Worm (Caenorhabditis elegans) whole organism, L1 larva: ENCODE results near the gene ppgn-1.
A peak's percentile ranks its signal among the peaks of the same experiment; 100 is the strongest.

Experiments used
- C04F5.9 ChIP-seq: sonication (generic microtip); optimal IDR thresholded peaks from 2 replicates; lab custom pipeline; 2016; ENCODE audit warnings: missing genetic modification characterization, missing compliant biosample characterization
- C16A3.4 ChIP-seq: fragments of 150-350 bp; optimal IDR thresholded peaks from 2 replicates; lab custom pipeline; 2014; ENCODE audit warnings: missing biosample characterization, missing genetic modification characterization
- F16B12.6 ChIP-seq: fragments of 150-350 bp; optimal IDR thresholded peaks from 2 replicates; lab custom pipeline; 2014; ENCODE audit warnings: missing biosample characterization, missing genetic modification characterization
- alr-1 ChIP-seq: fragments of 200-800 bp; sonication (Bioruptor generic); optimal IDR thresholded peaks from 2 replicates; lab custom pipeline; 2018; ENCODE audit warnings: borderline replicate concordance, mild to moderate bottlenecking, missing genetic modification characterization, missing compliant biosample characterization
- ama-1 ChIP-seq: fragments of 150-350 bp; optimal IDR thresholded peaks from 2 replicates; lab custom pipeline; 2014
- blmp-1 ChIP-seq: fragments of 150-350 bp; optimal IDR thresholded peaks from 2 replicates; lab custom pipeline; 2014; ENCODE audit warnings: missing biosample characterization, missing genetic modification characterization
- ceh-82 ChIP-seq, 3 experiments: fragments of 150-350 bp in 1 of 3; sonication (generic microtip) in 2 of 3; optimal IDR thresholded peaks; 2 replicates each; lab custom pipeline; 2014 to 2017; ENCODE audit warnings: missing biosample characterization in 3 of 3, missing genetic modification characterization in 3 of 3
- ceh-88 ChIP-seq: fragments of 200-800 bp; sonication (Bioruptor generic); IDR thresholded peaks from 2 replicates; pipeline ENCODE4 v1.3.6; 2022; ENCODE audit warnings: missing genetic modification characterization, missing compliant biosample characterization
- ceh-90 ChIP-seq: sonication (generic microtip); optimal IDR thresholded peaks from 2 replicates; lab custom pipeline; 2016; ENCODE audit warnings: missing genetic modification characterization, missing compliant biosample characterization
- dsc-1 ChIP-seq: sonication (generic microtip); optimal IDR thresholded peaks from 2 replicates; lab custom pipeline; 2016; ENCODE audit warnings: mild to moderate bottlenecking, missing genetic modification characterization, missing compliant biosample characterization
- efl-1 ChIP-seq, 4 experiments: fragments of 150-350 bp; optimal IDR thresholded peaks in 3 of 4; peaks in 1 of 4; 1 replicate in 1 of 4; 2 replicates in 3 of 4; lab custom pipeline; 2014; ENCODE audit warnings: missing biosample characterization in 2 of 4, missing genetic modification characterization in 2 of 4, missing genetic modification reagents in 2 of 4
- efl-3 ChIP-seq: fragments of 200-800 bp; sonication (Bioruptor generic); optimal IDR thresholded peaks from 2 replicates; lab custom pipeline; 2018; ENCODE audit warnings: mild to moderate bottlenecking, missing genetic modification characterization, missing compliant biosample characterization
- egl-13 ChIP-seq: sonication (generic microtip); optimal IDR thresholded peaks from 2 replicates; lab custom pipeline; 2016; ENCODE audit warnings: missing genotype, missing genetic modification reagents, missing genetic modification characterization, missing compliant biosample characterization
- egl-27 ChIP-seq, 2 experiments: fragments of 150-350 bp in 1 of 2; sonication (generic microtip); optimal IDR thresholded peaks; 3 replicates each; lab custom pipeline; 2017 to 2018; ENCODE audit warnings: missing biosample characterization in 2 of 2, missing genetic modification characterization in 2 of 2, missing genetic modification reagents in 2 of 2
- elt-3 ChIP-seq, 6 experiments: fragments of 150-350 bp in 1 of 6; sonication (generic microtip); optimal IDR thresholded peaks; 2 replicates each; lab custom pipeline; 2017 to 2018; ENCODE audit warnings: missing biosample characterization in 6 of 6, missing genetic modification characterization in 6 of 6, inconsistent platforms in 1 of 6
- fkh-4 ChIP-seq: sonication (generic microtip); optimal IDR thresholded peaks from 2 replicates; lab custom pipeline; 2016; ENCODE audit warnings: missing compliant biosample characterization, missing genetic modification characterization, borderline replicate concordance
- fkh-8 ChIP-seq: sonication (generic microtip); optimal IDR thresholded peaks from 2 replicates; lab custom pipeline; 2016; ENCODE audit warnings: mild to moderate bottlenecking, missing genetic modification characterization, missing compliant biosample characterization
- fos-1 ChIP-seq: fragments of 150-350 bp; optimal IDR thresholded peaks from 2 replicates; lab custom pipeline; 2014; ENCODE audit warnings: missing biosample characterization, missing genetic modification characterization
- grh-1 ChIP-seq: fragments of 200-800 bp; sonication (Bioruptor generic); IDR thresholded peaks from 2 replicates; pipeline ENCODE4 v1.3.6; 2022; ENCODE audit warnings: missing genetic modification reagents, missing genetic modification characterization, missing compliant biosample characterization
- hlh-17 ChIP-seq: fragments of 200-800 bp; sonication (Bioruptor generic); optimal IDR thresholded peaks from 2 replicates; lab custom pipeline; 2018; ENCODE audit warnings: missing genetic modification characterization, mild to moderate bottlenecking, missing compliant biosample characterization, moderate library complexity, borderline replicate concordance
- hlh-4 ChIP-seq: sonication (generic microtip); optimal IDR thresholded peaks from 2 replicates; lab custom pipeline; 2016; ENCODE audit warnings: mild to moderate bottlenecking, missing genetic modification characterization, missing compliant biosample characterization
- hpl-2 ChIP-seq: fragments of 150-350 bp; optimal IDR thresholded peaks from 2 replicates; lab custom pipeline; 2014; ENCODE audit warnings: missing biosample characterization, missing genetic modification reagents, missing genetic modification characterization
- isw-1 ChIP-seq: fragments of 200-800 bp; sonication (Bioruptor generic); IDR thresholded peaks from 2 replicates; pipeline ENCODE4 v1.3.6; 2022; ENCODE audit warnings: missing genetic modification characterization, missing compliant biosample characterization
- jun-1 ChIP-seq: fragments of 150-350 bp; optimal IDR thresholded peaks from 2 replicates; lab custom pipeline; 2014; ENCODE audit warnings: missing biosample characterization, missing genetic modification reagents, missing genetic modification characterization
- lin-13 ChIP-seq: fragments of 150-350 bp; optimal IDR thresholded peaks from 2 replicates; lab custom pipeline; 2014; ENCODE audit warnings: missing biosample characterization, missing genetic modification reagents, missing genetic modification characterization
- lin-14 ChIP-seq: fragments of 200-800 bp; sonication (Bioruptor generic); optimal IDR thresholded peaks from 2 replicates; lab custom pipeline; 2018; ENCODE audit warnings: mild to moderate bottlenecking, missing genetic modification characterization, moderate library complexity, missing compliant biosample characterization
- lin-15B ChIP-seq: fragments of 150-350 bp; sonication (generic microtip); optimal IDR thresholded peaks from 3 replicates; lab custom pipeline; 2014; ENCODE audit warnings: missing biosample characterization, missing genetic modification characterization
- lin-39 ChIP-seq: fragments of 150-350 bp; optimal IDR thresholded peaks from 2 replicates; lab custom pipeline; 2014; ENCODE audit warnings: missing biosample characterization, missing genetic modification reagents, missing genetic modification characterization
- lir-3 ChIP-seq: sonication (generic microtip); optimal IDR thresholded peaks from 2 replicates; lab custom pipeline; 2016; ENCODE audit warnings: mild to moderate bottlenecking, missing genetic modification characterization, moderate library complexity, missing compliant biosample characterization; ENCODE audit not compliant: poor library complexity
- lsy-2 ChIP-seq, 2 experiments: fragments of 150-350 bp; optimal IDR thresholded peaks; 2 replicates each; lab custom pipeline; 2014; ENCODE audit warnings: missing biosample characterization in 2 of 2, missing genetic modification characterization in 2 of 2
- mdl-1 ChIP-seq, 2 experiments: fragments of 150-350 bp; optimal IDR thresholded peaks; 2 replicates each; lab custom pipeline; 2014 to 2017; ENCODE audit warnings: missing biosample characterization in 2 of 2, missing genetic modification characterization in 2 of 2, inconsistent platforms in 1 of 2
- mef-2 ChIP-seq: fragments of 150-350 bp; optimal IDR thresholded peaks from 2 replicates; lab custom pipeline; 2014; ENCODE audit warnings: missing biosample characterization, missing genetic modification characterization
- nhr-20 ChIP-seq: sonication (generic microtip); optimal IDR thresholded peaks from 2 replicates; lab custom pipeline; 2016; ENCODE audit warnings: mild to moderate bottlenecking, missing genetic modification characterization, missing compliant biosample characterization
- nhr-28 ChIP-seq: fragments of 150-350 bp; optimal IDR thresholded peaks from 2 replicates; lab custom pipeline; 2014; ENCODE audit warnings: missing biosample characterization, missing genetic modification characterization
- nhr-76 ChIP-seq: sonication (generic microtip); optimal IDR thresholded peaks from 2 replicates; lab custom pipeline; 2017; ENCODE audit warnings: missing biosample characterization, missing genetic modification characterization
- nhr-77 ChIP-seq: fragments of 150-350 bp; optimal IDR thresholded peaks from 2 replicates; lab custom pipeline; 2014; ENCODE audit warnings: missing biosample characterization, missing genetic modification characterization
- nhr-84 ChIP-seq: sonication (generic microtip); optimal IDR thresholded peaks from 2 replicates; lab custom pipeline; 2017; ENCODE audit warnings: missing biosample characterization, missing genetic modification characterization
- nhr-85 ChIP-seq: sonication (generic microtip); peaks from one replicate; lab custom pipeline; 2016; ENCODE audit warnings: missing genetic modification characterization, inconsistent platforms, missing compliant biosample characterization
- pag-3 ChIP-seq: sonication (generic microtip); optimal IDR thresholded peaks from 2 replicates; lab custom pipeline; 2017; ENCODE audit warnings: missing genetic modification characterization, mild to moderate bottlenecking, missing compliant biosample characterization, antibody characterized with exemption, borderline replicate concordance; ENCODE audit not compliant: insufficient read depth
- pax-3 ChIP-seq: fragments of 200-800 bp; sonication (Bioruptor generic); optimal IDR thresholded peaks from 2 replicates; lab custom pipeline; 2018; ENCODE audit warnings: mild to moderate bottlenecking, missing genetic modification characterization, moderate library complexity, missing compliant biosample characterization
- skn-1 ChIP-seq: fragments of 150-350 bp; optimal IDR thresholded peaks from 2 replicates; lab custom pipeline; 2014; ENCODE audit warnings: missing biosample characterization, missing genetic modification characterization
- snpc-4 ChIP-seq: fragments of 150-350 bp; optimal IDR thresholded peaks from 2 replicates; lab custom pipeline; 2014; ENCODE audit warnings: missing biosample characterization, missing genetic modification characterization
- snu-23 ChIP-seq: sonication (generic microtip); optimal IDR thresholded peaks from 2 replicates; lab custom pipeline; 2016; ENCODE audit warnings: missing genetic modification characterization, missing compliant biosample characterization
- sup-37 ChIP-seq: fragments of 200-800 bp; sonication (Bioruptor generic); optimal IDR thresholded peaks from 2 replicates; lab custom pipeline; 2018; ENCODE audit warnings: mild to moderate bottlenecking, missing genetic modification characterization, missing compliant biosample characterization
- unc-130 ChIP-seq: fragments of 150-350 bp; optimal IDR thresholded peaks from 2 replicates; lab custom pipeline; 2017; ENCODE audit warnings: missing biosample characterization, missing genetic modification characterization, inconsistent platforms
- unc-30 ChIP-seq: sonication (generic microtip); optimal IDR thresholded peaks from 2 replicates; lab custom pipeline; 2017; ENCODE audit warnings: missing biosample characterization, missing genetic modification characterization
- unc-62 ChIP-seq: fragments of 150-350 bp; optimal IDR thresholded peaks from 2 replicates; lab custom pipeline; 2014; ENCODE audit warnings: missing biosample characterization, missing genetic modification reagents, missing genetic modification characterization
- unc-86 ChIP-seq: sonication (generic microtip); optimal IDR thresholded peaks from 2 replicates; lab custom pipeline; 2016; ENCODE audit warnings: missing genetic modification characterization, missing compliant biosample characterization
- vab-15 ChIP-seq: sonication (generic microtip); optimal IDR thresholded peaks from 2 replicates; lab custom pipeline; 2017; ENCODE audit warnings: missing genotype, mild to moderate bottlenecking, missing genetic modification characterization, missing compliant biosample characterization
- xbp-1 ChIP-seq: sonication (generic microtip); optimal IDR thresholded peaks from 2 replicates; lab custom pipeline; 2016; ENCODE audit warnings: missing genetic modification characterization, missing compliant biosample characterization
- zip-4 ChIP-seq: fragments of 200-800 bp; sonication (Bioruptor generic); optimal IDR thresholded peaks from 2 replicates; lab custom pipeline; 2018; ENCODE audit warnings: mild to moderate bottlenecking, missing genetic modification characterization, moderate library complexity, missing compliant biosample characterization
- ztf-4 ChIP-seq: fragments of 150-350 bp; optimal IDR thresholded peaks from 2 replicates; lab custom pipeline; 2014; ENCODE audit warnings: missing biosample characterization, missing genetic modification characterization

Gene ppgn-1

DNA sequence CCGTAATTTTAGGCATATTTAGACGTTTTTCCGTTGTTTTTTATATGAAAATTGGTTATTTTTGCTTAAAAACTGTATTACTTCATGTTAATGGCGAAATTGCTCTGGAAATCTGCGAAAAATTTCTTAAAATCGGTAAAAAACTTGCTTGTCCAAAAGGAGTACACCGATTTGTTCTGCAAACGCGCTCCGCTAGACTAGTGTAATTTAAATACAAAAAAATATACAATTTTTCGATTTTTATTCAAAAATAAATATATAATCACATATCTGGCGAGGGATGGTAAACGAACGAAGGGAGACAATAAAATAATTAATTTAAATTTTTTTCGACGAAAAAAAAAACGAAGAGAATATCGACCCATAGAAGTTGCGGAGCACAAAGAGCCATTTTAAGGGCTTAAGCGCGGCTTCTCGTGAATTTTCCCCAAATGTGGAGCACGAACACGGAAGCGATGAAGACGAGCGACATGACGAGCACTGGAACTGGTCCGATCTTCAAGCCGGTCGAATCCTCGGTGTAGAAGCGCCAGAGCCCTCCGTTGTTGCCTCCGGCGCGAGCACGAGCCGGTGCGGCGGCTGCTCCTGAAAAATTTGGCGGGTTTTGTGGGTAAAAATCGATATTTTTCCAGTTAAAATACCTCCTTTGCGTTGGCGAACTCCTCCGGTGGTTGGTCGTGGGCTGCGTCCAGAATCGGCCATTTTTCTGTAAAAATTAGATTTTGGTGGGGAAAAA, 39.4 kb upstream of the ppgn-1 start, which contains the start of gene sec-61.B:
sec-61.B (minus strand) TSS at position 706 of the 736 bp plus-strand sequence.
- TF ChIP-seq nhr-84 (tag; lab: Kevin White, UChicago) (no peak), nhr-77 (tag; lab: Kevin White, UChicago) (no peak), unc-62 (GFP tag; lab: Kevin White, UChicago) (no peak), lin-14 (no peak), sup-37 (GFP tag; lab: Kevin White, UChicago) (no peak), pax-3 (tag; lab: Kevin White, UChicago) (no peak), efl-3 (GFP tag; lab: Kevin White, UChicago) (no peak), nhr-20 (tag; lab: Kevin White, UChicago) (no peak), ceh-88 (GFP tag; lab: Robert Waterston, UW) (no peak), isw-1 (no peak), jun-1 (tag; lab: Kevin White, UChicago) (no peak), fos-1 (no peak), vab-15 (tag; lab: Kevin White, UChicago) (no peak), hpl-2 (no peak), hlh-4 (tag; lab: Kevin White, UChicago) (no peak), C04F5.9 (no peak), hlh-17 (GFP tag; lab: Kevin White, UChicago) (no peak), ztf-4 (tag; lab: Kevin White, UChicago) (peak; percentile 55), unc-30 (tag; lab: Kevin White, UChicago) (no peak), unc-130 (no peak), fkh-4 (tag; lab: Kevin White, UChicago) (no peak), dsc-1 (no peak), snpc-4 (tag; lab: Kevin White, UChicago) (no peak), mdl-1 (tag; optimal IDR thresholded peaks at IDR 0.05; lab: Kevin White, UChicago) (no peak), alr-1 (no peak), F16B12.6 (tag; lab: Kevin White, UChicago) (no peak), ceh-90 (tag; lab: Kevin White, UChicago) (no peak), skn-1 (tag; lab: Kevin White, UChicago) (no peak), snu-23 (GFP tag; lab: Kevin White, UChicago) (peak; percentile 15), unc-86 (no peak), nhr-85 (tag; lab: Kevin White, UChicago) (peak; percentile 67), lin-13 (no peak), fkh-8 (no peak), ama-1 (no peak), mef-2 (no peak), pag-3 (tag; lab: Kevin White, UChicago) (no peak), lin-15B (no peak), ceh-82 (tag; optimal IDR thresholded peaks at IDR 0.05; lab: Kevin White, UChicago) (no peak), egl-13 (tag; lab: Kevin White, UChicago) (no peak), lsy-2 (tag; optimal IDR thresholded peaks at IDR 0.05; lab: Kevin White, UChicago) (peak; percentile 32 to 41), nhr-76 (tag; lab: Kevin White, UChicago) (no peak), C16A3.4 (no peak), lin-39 (tag; lab: Kevin White, UChicago) (peak; percentile 8), efl-1 (optimal IDR thresholded peaks at IDR 0.05; lab: Kevin White, UChicago) (peak in 1 of 2 experiments; percentile 17), efl-1 (GFP tag; optimal IDR thresholded peaks at IDR 0.05 in 1 of 2; lab: Kevin White, UChicago) (peak; percentile 17 to 52), lir-3 (no peak), elt-3 (tag; optimal IDR thresholded peaks at IDR 0.05; lab: Kevin White, UChicago) (no peak), blmp-1 (no peak), nhr-28 (tag; lab: Kevin White, UChicago) (no peak), zip-4 (no peak), xbp-1 (tag; lab: Kevin White, UChicago) (no peak), egl-27 (tag; optimal IDR thresholded peaks at IDR 0.05; lab: Kevin White, UChicago) (no peak), grh-1 (GFP tag; lab: Robert Waterston, UW) (no peak)
